Worm (Caenorhabditis elegans) whole organism, early embryonic: ENCODE results near the gene F58E6.4.

Experiments
- B0310.2 ChIP-seq: sonication (generic microtip); optimal IDR thresholded peaks from 2 replicates; lab custom pipeline; 2016; ENCODE audit warnings: mild to moderate bottlenecking, missing genetic modification characterization, missing compliant biosample characterization
- F13C5.2 ChIP-seq: sonication (generic microtip); optimal IDR thresholded peaks from 2 replicates; lab custom pipeline; 2017; ENCODE audit warnings: mild to moderate bottlenecking, missing genetic modification characterization, inconsistent platforms, missing compliant biosample characterization
- aly-1 ChIP-seq: sonication (generic microtip); optimal IDR thresholded peaks from 2 replicates; lab custom pipeline; 2016; ENCODE audit warnings: missing genetic modification characterization, missing compliant biosample characterization
- ama-1 ChIP-seq: fragments of 150-350 bp; optimal IDR thresholded peaks from 2 replicates; lab custom pipeline; 2014
- ceh-13 ChIP-seq: fragments of 200-800 bp; sonication (Bioruptor generic); optimal IDR thresholded peaks from 2 replicates; lab custom pipeline; 2018; ENCODE audit warnings: mild to moderate bottlenecking, missing genetic modification characterization, missing compliant biosample characterization
- ceh-36 ChIP-seq: sonication (generic microtip); optimal IDR thresholded peaks from 2 replicates; lab custom pipeline; 2016; ENCODE audit warnings: missing genetic modification characterization, inconsistent platforms, missing compliant biosample characterization
- ets-7 ChIP-seq: sonication (generic microtip); optimal IDR thresholded peaks from 2 replicates; lab custom pipeline; 2016; ENCODE audit warnings: missing genotype, missing genetic modification characterization, missing compliant biosample characterization
- flt-1 ChIP-seq: fragments of 200-800 bp; sonication (Bioruptor generic); IDR thresholded peaks from 2 replicates; pipeline ENCODE4 v1.3.6; 2022; ENCODE audit warnings: missing genetic modification characterization, missing compliant biosample characterization
- hmbx-1 ChIP-seq: sonication (generic microtip); optimal IDR thresholded peaks from 2 replicates; lab custom pipeline; 2016; ENCODE audit warnings: mild to moderate bottlenecking, missing genetic modification characterization, missing compliant biosample characterization
- hmg-4 ChIP-seq: fragments of 200-800 bp; sonication (Bioruptor generic); optimal IDR thresholded peaks from 2 replicates; lab custom pipeline; 2018; ENCODE audit warnings: mild to moderate bottlenecking, missing genetic modification characterization, missing compliant biosample characterization
- hnd-1 ChIP-seq: sonication (generic microtip); optimal IDR thresholded peaks from 2 replicates; lab custom pipeline; 2016; ENCODE audit warnings: missing genetic modification characterization, missing compliant biosample characterization
- pes-1 ChIP-seq: fragments of 200-800 bp; sonication (Bioruptor generic); IDR thresholded peaks from 2 replicates; pipeline ENCODE4 v1.3.6; 2022; ENCODE audit warnings: missing genetic modification reagents, missing genetic modification characterization, missing compliant biosample characterization
- scrt-1 ChIP-seq: fragments of 200-800 bp; sonication (Bioruptor generic); IDR thresholded peaks from 2 replicates; pipeline ENCODE4 v1.3.6; 2022; ENCODE audit warnings: missing genetic modification characterization, missing compliant biosample characterization
- sea-1 ChIP-seq: fragments of 200-800 bp; sonication (Bioruptor generic); conservative IDR thresholded peaks from 2 replicates; pipeline ENCODE4 v1.3.6; 2022; ENCODE audit warnings: missing genetic modification characterization, missing compliant biosample characterization
- tbx-11 ChIP-seq: fragments of 200-800 bp; sonication (Bioruptor generic); IDR thresholded peaks from 2 replicates; pipeline ENCODE4 v1.3.6; 2022; ENCODE audit warnings: missing genetic modification characterization, missing compliant biosample characterization
- tbx-37 ChIP-seq: fragments of 200-800 bp; sonication (Bioruptor generic); conservative IDR thresholded peaks from 2 replicates; pipeline ENCODE4 v1.3.6; 2022; ENCODE audit warnings: missing genetic modification reagents, missing genetic modification characterization, missing compliant biosample characterization
- tra-4 ChIP-seq: sonication (generic microtip); optimal IDR thresholded peaks from 2 replicates; lab custom pipeline; 2017; ENCODE audit warnings: missing genetic modification characterization, missing compliant biosample characterization

F58E6.4 gene

DNA sequence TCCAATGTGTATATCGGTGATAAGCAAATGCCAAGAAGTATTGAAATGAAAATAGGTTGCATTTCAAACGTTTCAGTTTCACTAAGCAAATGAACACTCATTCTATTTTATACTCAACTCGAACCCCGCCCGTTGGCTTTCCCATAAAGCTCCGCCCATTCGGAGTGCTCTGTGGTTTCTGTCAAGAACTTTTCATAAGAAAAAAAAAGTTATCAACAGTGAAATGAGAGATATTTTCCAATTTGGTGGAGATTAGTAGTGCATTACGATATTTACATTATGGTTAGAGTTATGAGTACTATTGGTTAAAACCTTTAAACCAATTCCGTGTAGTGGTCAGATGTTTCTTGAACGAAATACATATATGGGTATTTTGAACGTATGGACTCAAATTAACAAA is at the start of gene F58E6.4:
TSS of gene F58E6.4 (minus strand) at position 101 of the 400 bp plus-strand sequence.
- TF ChIP-seq pes-1 (GFP tag; lab: Robert Waterston, UW): no peak
- TF ChIP-seq aly-1 (tag; lab: Kevin White, UChicago): no peak
- TF ChIP-seq scrt-1: no peak
- no peak for TF ChIP-seq B0310.2 (tag; lab: Kevin White, UChicago)
- no peak for TF ChIP-seq sea-1 (GFP tag; lab: Robert Waterston, UW)
- TF ChIP-seq hmbx-1 (tag; lab: Kevin White, UChicago): no peak
- no peak for TF ChIP-seq hnd-1 (tag; lab: Kevin White, UChicago)
- TF ChIP-seq ama-1 (lab: Kevin White, UChicago): no peak
- no peak for TF ChIP-seq F13C5.2
- no peak for TF ChIP-seq ets-7 (tag; lab: Kevin White, UChicago)
- TF ChIP-seq tbx-11: no peak
- TF ChIP-seq ceh-36 (tag; lab: Kevin White, UChicago): no peak
- no peak for TF ChIP-seq ceh-13 (GFP tag; lab: Kevin White, UChicago)
- no peak for TF ChIP-seq tbx-37 (GFP tag; lab: Robert Waterston, UW)

DNA sequence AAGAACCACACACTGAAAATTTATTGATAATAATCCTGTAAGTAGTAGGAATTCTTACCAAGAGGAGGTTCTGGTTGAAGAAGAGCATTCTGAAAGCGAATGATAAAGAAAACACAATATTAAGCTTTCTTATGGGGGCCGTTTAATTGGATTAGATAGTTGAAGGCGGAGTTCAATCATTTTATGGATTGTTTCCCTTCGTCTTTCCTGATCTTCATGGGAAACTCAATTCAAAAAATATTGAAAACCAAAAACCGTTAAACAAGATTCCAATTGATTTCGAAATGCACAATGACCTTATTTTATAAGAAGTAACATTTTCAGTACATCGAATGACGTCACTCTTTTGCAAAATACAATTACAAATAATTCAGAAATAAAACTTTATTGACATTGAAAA is 48.9 kb upstream of the F58E6.4 start, which contains the start of gene F46B6.13:
TSS of gene F46B6.13 (minus strand) at position 101 of the 400 bp plus-strand sequence.
- TF ChIP-seq pes-1 (GFP tag; lab: Robert Waterston, UW) (no peak), hmg-4 (GFP tag; lab: Kevin White, UChicago) (no peak), ceh-36 (tag; lab: Kevin White, UChicago) (no peak), tra-4 (tag; lab: Kevin White, UChicago) (no peak), B0310.2 (tag; lab: Kevin White, UChicago) (no peak), ets-7 (tag; lab: Kevin White, UChicago) (no peak), sea-1 (GFP tag; lab: Robert Waterston, UW) (no peak), ama-1 (lab: Kevin White, UChicago) (no peak), hmbx-1 (tag; lab: Kevin White, UChicago) (no peak), tbx-11 (no peak), scrt-1 (no peak), hnd-1 (tag; lab: Kevin White, UChicago) (no peak)

DNA sequence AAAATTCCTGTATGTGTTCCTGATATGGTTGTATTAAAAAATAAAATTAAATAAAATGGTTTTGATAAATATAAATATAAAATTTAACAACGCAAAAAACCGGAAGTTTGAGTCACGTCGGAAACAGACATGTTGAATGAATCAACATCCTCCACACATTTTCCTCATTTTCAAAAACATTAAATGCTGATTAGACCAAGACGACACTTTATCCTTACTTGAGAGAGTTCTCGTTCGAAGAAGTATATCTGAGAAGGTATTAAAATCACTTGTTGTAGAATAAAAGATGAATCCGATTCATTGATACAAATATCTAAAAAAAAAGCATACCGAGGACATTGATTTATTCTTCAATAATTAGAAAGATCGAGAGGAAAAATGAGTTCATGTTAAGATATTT is 48.0 kb upstream of the F58E6.4 start:
- TF ChIP-seq hnd-1 (tag; lab: Kevin White, UChicago): no peak
- TF ChIP-seq tra-4 (tag; lab: Kevin White, UChicago): no peak
- no peak for TF ChIP-seq B0310.2 (tag; lab: Kevin White, UChicago)
- TF ChIP-seq aly-1 (tag; lab: Kevin White, UChicago): no peak
- no peak for TF ChIP-seq sea-1 (GFP tag; lab: Robert Waterston, UW)

DNA sequence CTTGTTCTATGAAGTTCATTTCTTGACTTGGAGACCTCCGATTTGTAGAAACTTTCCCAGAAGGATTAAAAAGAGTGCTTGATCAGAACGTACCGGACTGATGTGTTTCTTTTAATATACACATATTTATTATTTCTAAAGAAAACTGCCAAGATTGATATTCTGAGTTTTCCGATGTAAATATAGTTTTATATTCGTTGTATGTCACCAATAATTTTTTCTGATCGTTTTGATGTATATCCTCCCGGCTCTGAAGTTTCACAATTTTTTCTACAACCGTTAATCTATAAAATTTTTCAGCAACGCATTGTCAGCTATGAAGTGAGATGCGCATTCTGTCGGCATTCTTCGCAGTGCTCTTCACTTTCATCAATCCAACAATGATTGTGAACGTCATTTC is 46.4 kb upstream of the F58E6.4 start, which contains the start of gene F46B6.9:
TSS of gene F46B6.9 (plus strand) at position 301 of the 400 bp plus-strand sequence.
- TF ChIP-seq ceh-36 (tag; lab: Kevin White, UChicago): no peak
- no peak for TF ChIP-seq sea-1 (GFP tag; lab: Robert Waterston, UW)
- no peak for TF ChIP-seq flt-1 (GFP tag; lab: Robert Waterston, UW)
- TF ChIP-seq hmg-4 (GFP tag; lab: Kevin White, UChicago): no peak
- TF ChIP-seq tbx-11: no peak
- TF ChIP-seq B0310.2 (tag; lab: Kevin White, UChicago): no peak
- no peak for TF ChIP-seq ceh-13 (GFP tag; lab: Kevin White, UChicago)
- no peak for TF ChIP-seq tbx-37 (GFP tag; lab: Robert Waterston, UW)
- no peak for TF ChIP-seq ets-7 (tag; lab: Kevin White, UChicago)
- no peak for TF ChIP-seq hmbx-1 (tag; lab: Kevin White, UChicago)
- no peak for TF ChIP-seq F13C5.2
- no peak for TF ChIP-seq tra-4 (tag; lab: Kevin White, UChicago)
- no peak for TF ChIP-seq scrt-1
- no peak for TF ChIP-seq hnd-1 (tag; lab: Kevin White, UChicago)
- TF ChIP-seq ama-1 (lab: Kevin White, UChicago): no peak
- no peak for TF ChIP-seq pes-1 (GFP tag; lab: Robert Waterston, UW)
- no peak for TF ChIP-seq aly-1 (tag; lab: Kevin White, UChicago)

DNA sequence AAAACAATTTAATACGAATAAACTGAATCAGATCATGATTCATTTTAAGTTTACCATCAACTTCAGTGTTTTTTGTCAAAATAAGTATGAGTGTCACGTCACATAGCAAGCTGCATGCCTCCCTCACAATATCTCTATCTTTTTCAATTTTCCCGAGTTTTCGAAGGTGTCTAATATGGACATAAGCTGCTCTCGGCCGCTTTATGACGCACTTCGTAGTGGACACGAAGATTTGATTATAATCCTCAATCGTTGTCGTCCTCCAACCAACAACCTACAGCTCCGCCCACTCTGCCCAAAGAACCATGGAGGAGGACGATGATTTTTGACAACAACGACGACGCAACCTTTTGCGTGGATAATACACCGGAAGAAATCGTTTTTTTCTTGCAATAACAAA is 45.8 kb upstream of the F58E6.4 start:
- TF ChIP-seq tra-4 (tag; lab: Kevin White, UChicago): no peak
- TF ChIP-seq ets-7 (tag; lab: Kevin White, UChicago): no peak
- no peak for TF ChIP-seq tbx-11
- TF ChIP-seq ceh-36 (tag; lab: Kevin White, UChicago): no peak
- no peak for TF ChIP-seq flt-1 (GFP tag; lab: Robert Waterston, UW)
- TF ChIP-seq hmbx-1 (tag; lab: Kevin White, UChicago): no peak
- TF ChIP-seq ama-1 (lab: Kevin White, UChicago): no peak
- no peak for TF ChIP-seq tbx-37 (GFP tag; lab: Robert Waterston, UW)
- TF ChIP-seq ceh-13 (GFP tag; lab: Kevin White, UChicago): no peak

DNA sequence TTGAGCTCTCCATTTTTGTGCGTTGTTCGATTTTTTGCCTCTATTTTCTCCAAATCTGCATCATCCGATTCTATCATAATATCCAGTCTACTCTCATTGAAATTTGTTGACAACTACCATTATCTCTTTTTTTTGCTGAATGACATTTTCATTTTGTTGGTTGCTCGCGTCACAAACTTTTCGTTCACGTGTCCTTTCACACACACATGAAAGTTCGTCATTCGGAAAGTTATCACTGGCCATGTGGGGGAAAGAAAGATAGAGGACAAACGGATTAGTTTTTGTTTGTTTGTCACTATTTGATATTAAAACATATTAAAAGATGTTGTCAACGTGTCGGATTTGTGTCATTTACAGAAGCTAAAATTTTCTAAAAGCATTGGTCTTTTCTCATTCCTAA is 44.8 kb upstream of the F58E6.4 start:
- no peak for TF ChIP-seq tra-4 (tag; lab: Kevin White, UChicago)
- no peak for TF ChIP-seq ets-7 (tag; lab: Kevin White, UChicago)
- no peak for TF ChIP-seq hmbx-1 (tag; lab: Kevin White, UChicago)
- TF ChIP-seq ceh-13 (GFP tag; lab: Kevin White, UChicago): no peak
- no peak for TF ChIP-seq tbx-11
- TF ChIP-seq aly-1 (tag; lab: Kevin White, UChicago): no peak
- no peak for TF ChIP-seq B0310.2 (tag; lab: Kevin White, UChicago)
- TF ChIP-seq ama-1 (lab: Kevin White, UChicago): no peak
- TF ChIP-seq hmg-4 (GFP tag; lab: Kevin White, UChicago): no peak
- no peak for TF ChIP-seq F13C5.2
- no peak for TF ChIP-seq ceh-36 (tag; lab: Kevin White, UChicago)
- no peak for TF ChIP-seq scrt-1
- TF ChIP-seq sea-1 (GFP tag; lab: Robert Waterston, UW): no peak
- TF ChIP-seq tbx-37 (GFP tag; lab: Robert Waterston, UW): no peak
- no peak for TF ChIP-seq flt-1 (GFP tag; lab: Robert Waterston, UW)
- no peak for TF ChIP-seq hnd-1 (tag; lab: Kevin White, UChicago)
- TF ChIP-seq pes-1 (GFP tag; lab: Robert Waterston, UW): no peak

DNA sequence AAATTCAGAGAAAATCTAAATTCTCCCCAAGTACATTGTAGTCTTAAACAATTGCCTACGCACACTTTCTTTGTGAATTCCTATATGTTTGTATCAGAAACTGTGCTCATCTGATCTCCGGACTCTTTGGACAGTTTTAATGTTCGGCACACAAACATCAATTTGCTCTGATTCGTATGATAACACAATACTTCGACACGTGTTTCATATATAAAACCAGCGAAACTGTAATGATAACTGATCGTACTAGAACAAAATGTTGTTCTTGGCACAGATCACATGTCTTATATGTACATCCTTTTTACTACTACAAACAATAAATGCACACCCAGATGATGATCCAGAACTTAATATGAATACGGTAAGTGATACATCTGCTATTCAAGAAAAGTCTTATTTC is 41.1 kb upstream of the F58E6.4 start, which contains the start of gene lipl-2:
TSS of gene lipl-2 (plus strand) at position 236 of the 400 bp plus-strand sequence.
- TF ChIP-seq hnd-1 (tag; lab: Kevin White, UChicago) (no peak), flt-1 (GFP tag; lab: Robert Waterston, UW) (no peak), F13C5.2 (no peak), ets-7 (tag; lab: Kevin White, UChicago) (no peak), sea-1 (GFP tag; lab: Robert Waterston, UW) (no peak), aly-1 (tag; lab: Kevin White, UChicago) (no peak), ceh-13 (GFP tag; lab: Kevin White, UChicago) (no peak), pes-1 (GFP tag; lab: Robert Waterston, UW) (no peak), scrt-1 (no peak), tra-4 (tag; lab: Kevin White, UChicago) (no peak), tbx-37 (GFP tag; lab: Robert Waterston, UW) (no peak), hmg-4 (GFP tag; lab: Kevin White, UChicago) (no peak)
